Fruit fly (Drosophila melanogaster) whole organism, pupa: ENCODE measurements around the gene Tdrd3.
A peak's percentile ranks its signal among the peaks of the same experiment; 100 is the strongest.

Experiments
- CG10348 ChIP-seq: fragments of 200-800 bp; sonication (Bioruptor generic); IDR thresholded peaks from 2 replicates; pipeline ENCODE4 v1.3.6; 2022; ENCODE audit warnings: missing biosample characterization, missing genetic modification characterization
- CG12605 ChIP-seq: fragments of 200-800 bp; sonication (Bioruptor generic); IDR thresholded peaks from 2 replicates; pipeline ENCODE4 v1.3.6; 2022; ENCODE audit warnings: missing biosample characterization, missing genetic modification characterization
- CG13204 ChIP-seq: fragments of 200-800 bp; sonication (Bioruptor generic); optimal IDR thresholded peaks from 2 replicates; lab custom pipeline; 2018; ENCODE audit warnings: missing biosample characterization, mild to moderate bottlenecking, missing genetic modification characterization, moderate library complexity
- CG14655 ChIP-seq: fragments of 200-800 bp; sonication (Bioruptor generic); optimal IDR thresholded peaks from 3 replicates; lab custom pipeline; 2017; ENCODE audit warnings: mild to moderate bottlenecking, missing biosample characterization, missing genetic modification reagents, missing genetic modification characterization
- CG15710 ChIP-seq: fragments of 200-800 bp; sonication (Bioruptor generic); optimal IDR thresholded peaks from 2 replicates; lab custom pipeline; 2018; ENCODE audit warnings: missing biosample characterization, mild to moderate bottlenecking, missing genetic modification characterization, moderate library complexity
- CG17806 ChIP-seq: fragments of 200-800 bp; sonication (Bioruptor generic); optimal IDR thresholded peaks from 2 replicates; lab custom pipeline; 2018; ENCODE audit warnings: missing biosample characterization, mild to moderate bottlenecking, missing genetic modification characterization, moderate library complexity
- CG32121 ChIP-seq: fragments of 200-800 bp; sonication (Bioruptor generic); IDR thresholded peaks from 2 replicates; pipeline ENCODE4 v1.3.6; 2022; ENCODE audit warnings: missing biosample characterization, missing genetic modification characterization
- CG34367 ChIP-seq: fragments of 200-800 bp; sonication (Bioruptor generic); optimal IDR thresholded peaks from 2 replicates; lab custom pipeline; 2018; ENCODE audit warnings: missing biosample characterization, mild to moderate bottlenecking, missing genetic modification characterization
- CG4496 ChIP-seq: fragments of 200-800 bp; sonication (Bioruptor generic); IDR thresholded peaks from 3 replicates; pipeline ENCODE4 v1.3.6; 2022; ENCODE audit warnings: missing biosample characterization, missing genetic modification characterization
- CG8159 ChIP-seq: fragments of 200-800 bp; sonication (Bioruptor generic); optimal IDR thresholded peaks from 3 replicates; lab custom pipeline; 2018; ENCODE audit warnings: missing biosample characterization, mild to moderate bottlenecking, missing genetic modification characterization, moderate library complexity
- CG8301 ChIP-seq: fragments of 200-800 bp; sonication (Bioruptor generic); optimal IDR thresholded peaks from 2 replicates; lab custom pipeline; 2018; ENCODE audit warnings: missing biosample characterization, mild to moderate bottlenecking, missing genetic modification characterization
- CG9948 ChIP-seq: fragments of 200-800 bp; sonication (Bioruptor generic); optimal IDR thresholded peaks from 2 replicates; lab custom pipeline; 2018; ENCODE audit warnings: missing biosample characterization, mild to moderate bottlenecking, missing genetic modification characterization, moderate library complexity
- D1 ChIP-seq: fragments of 200-800 bp; sonication (Bioruptor generic); optimal IDR thresholded peaks from 2 replicates; lab custom pipeline; 2018; ENCODE audit warnings: missing biosample characterization, mild to moderate bottlenecking, missing genetic modification characterization, moderate library complexity
- EcR ChIP-seq: fragments of 200-800 bp; sonication (Bioruptor generic); optimal IDR thresholded peaks from 3 replicates; lab custom pipeline; 2019; ENCODE audit warnings: missing biosample characterization, missing genetic modification characterization, mild to moderate bottlenecking, moderate library complexity, missing genetic modification reagents
- Ets98B ChIP-seq: fragments of 200-800 bp; sonication (Bioruptor generic); IDR thresholded peaks from 2 replicates; pipeline ENCODE4 v1.3.6; 2022; ENCODE audit warnings: missing biosample characterization, missing genetic modification characterization
- Pif1A ChIP-seq: fragments of 200-800 bp; sonication (Bioruptor generic); optimal IDR thresholded peaks from 3 replicates; lab custom pipeline; 2016; ENCODE audit warnings: missing biosample characterization, missing genetic modification characterization
- Pif1B ChIP-seq: fragments of 200-800 bp; sonication (Bioruptor generic); optimal IDR thresholded peaks from 3 replicates; lab custom pipeline; 2016; ENCODE audit warnings: missing biosample characterization, missing genetic modification characterization
- Snoo ChIP-seq: fragments of 200-800 bp; sonication (Bioruptor generic); optimal IDR thresholded peaks from 3 replicates; lab custom pipeline; 2017; ENCODE audit warnings: missing biosample characterization, mild to moderate bottlenecking, missing genetic modification characterization, inconsistent platforms
- fd96Ca ChIP-seq: fragments of 200-800 bp; sonication (Bioruptor generic); IDR thresholded peaks from 3 replicates; pipeline ENCODE4 v1.3.6; 2022; ENCODE audit warnings: missing biosample characterization, missing genetic modification characterization
- gl ChIP-seq: fragments of 200-800 bp; sonication (Bioruptor generic); optimal IDR thresholded peaks from 2 replicates; lab custom pipeline; 2018; ENCODE audit warnings: missing biosample characterization, mild to moderate bottlenecking, missing genetic modification characterization
- rn ChIP-seq: fragments of 200-800 bp; sonication (Bioruptor generic); IDR thresholded peaks from 2 replicates; pipeline ENCODE4 v1.3.6; 2022; ENCODE audit warnings: missing biosample characterization, missing genetic modification characterization

Tdrd3 gene

dm6 chr3L:14755951-14756723, 30.5 kb upstream of the Tdrd3 start:
- peak; percentile 68 for TF ChIP-seq Snoo (tag; lab: Kevin White, UChicago)
- peak; percentile 75 for TF ChIP-seq CG34367 (tag; lab: Kevin White, UChicago)
- peak; percentile 88 for TF ChIP-seq CG8301 (tag; lab: Kevin White, UChicago)
- peak; percentile 87 for TF ChIP-seq CG15710
- TF ChIP-seq CG12605 (GFP tag; lab: Robert Waterston, UW) = peak; percentile 75
- TF ChIP-seq gl (tag; lab: Kevin White, UChicago) = peak; percentile 82
- peak; percentile 89 for TF ChIP-seq CG8159
- TF ChIP-seq CG10348 = peak; percentile 68
- peak; percentile 59 for TF ChIP-seq Ets98B (GFP tag; lab: Robert Waterston, UW)
- peak; percentile 73 for TF ChIP-seq fd96Ca
- peak; percentile 93 for TF ChIP-seq CG14655 (GFP tag; lab: Kevin White, UChicago)
- TF ChIP-seq rn (GFP tag; lab: Robert Waterston, UW) = peak; percentile 17
- peak; percentile 82 for TF ChIP-seq Pif1A
- TF ChIP-seq CG4496 (GFP tag; lab: Robert Waterston, UW) = peak; percentile 65; the same call in 2 of the 3 replicates
- TF ChIP-seq CG13204 (GFP tag; lab: Kevin White, UChicago) = peak; percentile 84
- TF ChIP-seq CG17806 (tag; lab: Kevin White, UChicago) = peak; percentile 85
- TF ChIP-seq EcR = peak; percentile 93
- TF ChIP-seq CG9948 (tag; lab: Kevin White, UChicago) = peak; percentile 81
- TF ChIP-seq D1 (tag; lab: Kevin White, UChicago) = peak; percentile 70
- TF ChIP-seq CG32121 (GFP tag; lab: Robert Waterston, UW) = peak; percentile 69
- TF ChIP-seq Pif1B (GFP tag; lab: Kevin White, UChicago) = peak; percentile 49

dm6 chr3L:14756724-14757463, 29.7 kb upstream of the Tdrd3 start:
- TF ChIP-seq gl (tag; lab: Kevin White, UChicago) = peak; percentile 46
- TF ChIP-seq CG12605 (GFP tag; lab: Robert Waterston, UW) = peak; percentile 92
- peak; percentile 72 for TF ChIP-seq Pif1B (GFP tag; lab: Kevin White, UChicago)
- peak; percentile 79 for TF ChIP-seq CG17806 (tag; lab: Kevin White, UChicago)
- TF ChIP-seq Ets98B (GFP tag; lab: Robert Waterston, UW) = peak; percentile 94
- TF ChIP-seq CG32121 (GFP tag; lab: Robert Waterston, UW) = peak; percentile 93
- no peak for TF ChIP-seq EcR
- TF ChIP-seq rn (GFP tag; lab: Robert Waterston, UW) = peak; percentile 87
- TF ChIP-seq CG15710 = peak; percentile 83
- peak; percentile 92 for TF ChIP-seq CG14655 (GFP tag; lab: Kevin White, UChicago)
- TF ChIP-seq Snoo (tag; lab: Kevin White, UChicago) = peak; percentile 86
- peak; percentile 74 for TF ChIP-seq CG13204 (GFP tag; lab: Kevin White, UChicago)
- TF ChIP-seq D1 (tag; lab: Kevin White, UChicago) = peak; percentile 30
- TF ChIP-seq CG10348 = peak; percentile 87
- peak; percentile 80 for TF ChIP-seq Pif1A
- TF ChIP-seq CG4496 (GFP tag; lab: Robert Waterston, UW) = peak; percentile 97
- TF ChIP-seq CG8159 = peak; percentile 85
- peak; percentile 80 for TF ChIP-seq CG9948 (tag; lab: Kevin White, UChicago)
- peak; percentile 97 for TF ChIP-seq fd96Ca
- TF ChIP-seq CG34367 (tag; lab: Kevin White, UChicago) = peak; percentile 83
- TF ChIP-seq CG8301 (tag; lab: Kevin White, UChicago) = peak; percentile 90
- TF ChIP-seq, all 21 proteins: peak for 20

- peak; percentile 6; the same call in 1 of the 3 replicates for TF ChIP-seq CG4496 (GFP tag; lab: Robert Waterston, UW)
- TF ChIP-seq Pif1A = no peak
- TF ChIP-seq Ets98B (GFP tag; lab: Robert Waterston, UW) = peak; percentile 61; the same call in 1 of the 2 replicates
- no peak for TF ChIP-seq CG14655 (GFP tag; lab: Kevin White, UChicago)
- no peak for TF ChIP-seq CG10348
- peak; percentile 50; the same call in 2 of the 3 replicates for TF ChIP-seq fd96Ca
- TF ChIP-seq CG8301 (tag; lab: Kevin White, UChicago) = no peak
- peak; percentile 61 for TF ChIP-seq CG13204 (GFP tag; lab: Kevin White, UChicago)
- peak; percentile 58; the same call in 1 of the 2 replicates for TF ChIP-seq CG12605 (GFP tag; lab: Robert Waterston, UW)
- TF ChIP-seq CG8159 = peak; percentile 9
- TF ChIP-seq CG9948 (tag; lab: Kevin White, UChicago) = no peak
- no peak for TF ChIP-seq rn (GFP tag; lab: Robert Waterston, UW)
- TF ChIP-seq D1 (tag; lab: Kevin White, UChicago) = no peak
- TF ChIP-seq CG17806 (tag; lab: Kevin White, UChicago) = no peak
- peak; percentile 29 for TF ChIP-seq gl (tag; lab: Kevin White, UChicago)
- TF ChIP-seq CG15710 = peak; percentile 13
- no peak for TF ChIP-seq Snoo (tag; lab: Kevin White, UChicago)
- peak; percentile 16 for TF ChIP-seq Pif1B (GFP tag; lab: Kevin White, UChicago)
- peak; percentile 44 for TF ChIP-seq CG32121 (GFP tag; lab: Robert Waterston, UW)
- TF ChIP-seq CG34367 (tag; lab: Kevin White, UChicago) = peak; percentile 33
- peak; percentile 68 for TF ChIP-seq EcR
These were observed 28.9 kb upstream of the Tdrd3 start, which contains the start of gene CG42507 for dm6 chr3L:14757464-14758384. TSS of gene CG42507 (minus strand) at chr3L:14757962.
